Worm (Caenorhabditis elegans) whole organism, young adult: Measurements from ENCODE around the gene srx-73.

ENCODE experiments used
- B0019.2 ChIP-seq: fragments of 200-800 bp; sonication (Bioruptor generic); conservative IDR thresholded peaks from 2 replicates; pipeline ENCODE4 v1.3.6; 2022; ENCODE audit warnings: missing genetic modification reagents, missing genetic modification characterization, missing compliant biosample characterization
- B0336.3 ChIP-seq: fragments of 200-800 bp; sonication (Bioruptor generic); IDR thresholded peaks from 2 replicates; pipeline ENCODE4 v1.3.6; 2022; ENCODE audit warnings: missing genetic modification characterization, missing compliant biosample characterization
- C17E4.6 ChIP-seq: fragments of 200-800 bp; sonication (Bioruptor generic); IDR thresholded peaks from 2 replicates; pipeline ENCODE4 v1.3.6; 2022; ENCODE audit warnings: missing genetic modification reagents, missing genetic modification characterization, missing compliant biosample characterization
- D2030.7 ChIP-seq: fragments of 200-800 bp; sonication (Bioruptor generic); IDR thresholded peaks from 2 replicates; pipeline ENCODE4 v1.3.6; 2022; ENCODE audit warnings: missing genetic modification reagents, missing genetic modification characterization, missing compliant biosample characterization
- F22D6.2 ChIP-seq: sonication (generic microtip); optimal IDR thresholded peaks from 2 replicates; lab custom pipeline; 2016; ENCODE audit warnings: mild to moderate bottlenecking, missing genetic modification characterization, missing compliant biosample characterization
- F33H1.4 ChIP-seq: fragments of 200-800 bp; sonication (Bioruptor generic); IDR thresholded peaks from 2 replicates; pipeline ENCODE4 v1.3.6; 2022; ENCODE audit warnings: missing genetic modification reagents, missing genetic modification characterization, missing compliant biosample characterization
- F57A8.1 ChIP-seq: fragments of 200-800 bp; sonication (Bioruptor generic); optimal IDR thresholded peaks from 2 replicates; lab custom pipeline; 2018; ENCODE audit warnings: mild to moderate bottlenecking, missing genetic modification characterization, moderate library complexity, missing compliant biosample characterization
- F57C9.4 ChIP-seq: sonication (generic microtip); optimal IDR thresholded peaks from 2 replicates; lab custom pipeline; 2017; ENCODE audit warnings: mild to moderate bottlenecking, missing genetic modification characterization, missing compliant biosample characterization
- K11D2.4 ChIP-seq: fragments of 200-800 bp; sonication (Bioruptor generic); IDR thresholded peaks from 2 replicates; pipeline ENCODE4 v1.3.6; 2022; ENCODE audit warnings: missing genetic modification reagents, missing genetic modification characterization, missing compliant biosample characterization
- K12H6.12 ChIP-seq: fragments of 200-800 bp; sonication (Bioruptor generic); optimal IDR thresholded peaks from 2 replicates; lab custom pipeline; 2018; ENCODE audit warnings: mild to moderate bottlenecking, missing genetic modification characterization, missing compliant biosample characterization
- Y95B8A.8 ChIP-seq: fragments of 200-800 bp; sonication (Bioruptor generic); IDR thresholded peaks from 2 replicates; pipeline ENCODE4 v1.3.6; 2022; ENCODE audit warnings: missing genetic modification reagents, missing genetic modification characterization, missing compliant biosample characterization
- akir-1 ChIP-seq: fragments of 200-800 bp; sonication (Bioruptor generic); optimal IDR thresholded peaks from 2 replicates; lab custom pipeline; 2018; ENCODE audit warnings: mild to moderate bottlenecking, missing genetic modification characterization, moderate library complexity, missing compliant biosample characterization
- aptf-2 ChIP-seq: fragments of 200-800 bp; sonication (Bioruptor generic); conservative IDR thresholded peaks from 2 replicates; pipeline ENCODE4 v1.3.6; 2022; ENCODE audit warnings: missing genetic modification reagents, missing genetic modification characterization, missing compliant biosample characterization
- aptf-3 ChIP-seq: fragments of 200-800 bp; sonication (Bioruptor generic); IDR thresholded peaks from 2 replicates; pipeline ENCODE4 v1.3.6; 2022; ENCODE audit warnings: missing genetic modification characterization, missing compliant biosample characterization
- atf-7 ChIP-seq: sonication (generic microtip); optimal IDR thresholded peaks from 2 replicates; lab custom pipeline; 2017; ENCODE audit warnings: mild to moderate bottlenecking, missing genetic modification characterization, missing compliant biosample characterization
- athp-1 ChIP-seq: sonication (generic microtip); optimal IDR thresholded peaks from 2 replicates; lab custom pipeline; 2017; ENCODE audit warnings: mild to moderate bottlenecking, missing genetic modification characterization, missing compliant biosample characterization
- bed-1 ChIP-seq: fragments of 200-800 bp; sonication (Bioruptor generic); IDR thresholded peaks from 2 replicates; pipeline ENCODE4 v1.3.6; 2022; ENCODE audit warnings: missing genetic modification reagents, missing genetic modification characterization, missing compliant biosample characterization
- ccch-3 ChIP-seq: fragments of 200-800 bp; sonication (Bioruptor generic); optimal IDR thresholded peaks from 2 replicates; lab custom pipeline; 2018; ENCODE audit warnings: mild to moderate bottlenecking, missing genetic modification characterization, missing compliant biosample characterization
- ceh-91 ChIP-seq: fragments of 200-800 bp; sonication (Bioruptor generic); IDR thresholded peaks from 2 replicates; pipeline ENCODE4 v1.3.6; 2022; ENCODE audit warnings: missing genetic modification reagents, missing genetic modification characterization, missing compliant biosample characterization
- dox-1 ChIP-seq: fragments of 200-800 bp; sonication (Bioruptor generic); IDR thresholded peaks from 2 replicates; pipeline ENCODE4 v1.3.6; 2022; ENCODE audit warnings: missing genetic modification reagents, missing genetic modification characterization, missing compliant biosample characterization
- dpff-1 ChIP-seq: sonication (generic microtip); optimal IDR thresholded peaks from 2 replicates; lab custom pipeline; 2017; ENCODE audit warnings: mild to moderate bottlenecking, missing genetic modification characterization, missing compliant biosample characterization
- dpl-1 ChIP-seq: fragments of 150-350 bp; optimal IDR thresholded peaks from 2 replicates; lab custom pipeline; 2014; ENCODE audit warnings: missing biosample characterization, missing genetic modification reagents, missing genetic modification characterization
- efl-1 ChIP-seq: fragments of 150-350 bp; optimal IDR thresholded peaks from 2 replicates; lab custom pipeline; 2014; ENCODE audit warnings: missing biosample characterization, missing genetic modification reagents, missing genetic modification characterization
- egrh-3 ChIP-seq: fragments of 200-800 bp; sonication (Bioruptor generic); IDR thresholded peaks from 2 replicates; pipeline ENCODE4 v1.3.6; 2022; ENCODE audit warnings: missing genetic modification reagents, missing genetic modification characterization, missing compliant biosample characterization
- ekl-4 ChIP-seq: fragments of 200-800 bp; sonication (Bioruptor generic); IDR thresholded peaks from 2 replicates; pipeline ENCODE4 v1.3.6; 2022; ENCODE audit warnings: missing genetic modification reagents, missing genetic modification characterization, missing compliant biosample characterization
- hmg-20 ChIP-seq: fragments of 200-800 bp; sonication (Bioruptor generic); IDR thresholded peaks from 2 replicates; pipeline ENCODE4 v1.3.6; 2022; ENCODE audit warnings: missing genetic modification reagents, missing genetic modification characterization, missing compliant biosample characterization
- hsf-1 ChIP-seq: fragments of 200-800 bp; sonication (Bioruptor generic); IDR thresholded peaks from 2 replicates; pipeline ENCODE4 v1.3.6; 2022; ENCODE audit warnings: missing genetic modification reagents, missing genetic modification characterization, missing compliant biosample characterization
- lin-26 ChIP-seq: fragments of 200-800 bp; sonication (Bioruptor generic); IDR thresholded peaks from 2 replicates; pipeline ENCODE4 v1.3.6; 2022; ENCODE audit warnings: missing genetic modification reagents, missing genetic modification characterization, missing compliant biosample characterization
- madf-3 ChIP-seq: fragments of 200-800 bp; sonication (Bioruptor generic); IDR thresholded peaks from 2 replicates; pipeline ENCODE4 v1.3.6; 2022; ENCODE audit warnings: missing genetic modification reagents, missing genetic modification characterization, missing compliant biosample characterization
- madf-6 ChIP-seq: fragments of 200-800 bp; sonication (Bioruptor generic); IDR thresholded peaks from 2 replicates; pipeline ENCODE4 v1.3.6; 2022; ENCODE audit warnings: missing genetic modification reagents, missing genetic modification characterization, missing compliant biosample characterization
- mel-28 ChIP-seq: sonication (generic microtip); optimal IDR thresholded peaks from 2 replicates; lab custom pipeline; 2016; ENCODE audit warnings: borderline replicate concordance, mild to moderate bottlenecking, missing genetic modification characterization, missing compliant biosample characterization
- mes-4 ChIP-seq: sonication (generic microtip); optimal IDR thresholded peaks from 2 replicates; lab custom pipeline; 2016; ENCODE audit warnings: missing genotype, missing genetic modification characterization, missing compliant biosample characterization
- nfya-1 ChIP-seq: sonication (generic microtip); optimal IDR thresholded peaks from 2 replicates; lab custom pipeline; 2017; ENCODE audit warnings: antibody characterized with exemption, missing compliant biosample characterization, missing genetic modification characterization, borderline replicate concordance; ENCODE audit not compliant: insufficient read depth
- pbrm-1 ChIP-seq: fragments of 200-800 bp; sonication (Bioruptor generic); IDR thresholded peaks from 2 replicates; pipeline ENCODE4 v1.3.6; 2022; ENCODE audit warnings: missing genetic modification reagents, missing genetic modification characterization, missing compliant biosample characterization
- pha-4 ChIP-seq: fragments of 150-350 bp; sonication (generic microtip); optimal IDR thresholded peaks from 2 replicates; lab custom pipeline; 2014; ENCODE audit warnings: missing biosample characterization, missing genetic modification reagents, missing genetic modification characterization
- repo-1 ChIP-seq: sonication (generic microtip); optimal IDR thresholded peaks from 2 replicates; lab custom pipeline; 2017; ENCODE audit warnings: mild to moderate bottlenecking, missing genetic modification characterization, missing compliant biosample characterization
- somi-1 ChIP-seq: fragments of 200-800 bp; sonication (Bioruptor generic); optimal IDR thresholded peaks from 2 replicates; lab custom pipeline; 2018; ENCODE audit warnings: mild to moderate bottlenecking, missing genetic modification characterization, missing compliant biosample characterization
- tlf-1 ChIP-seq: fragments of 200-800 bp; sonication (Bioruptor generic); optimal IDR thresholded peaks from 2 replicates; lab custom pipeline; 2018; ENCODE audit warnings: mild to moderate bottlenecking, missing genetic modification characterization, missing compliant biosample characterization
- zim-3 ChIP-seq: sonication (generic microtip); optimal IDR thresholded peaks from 2 replicates; lab custom pipeline; 2017; ENCODE audit warnings: mild to moderate bottlenecking, missing genetic modification characterization, moderate library complexity, missing compliant biosample characterization
- ztf-25 ChIP-seq: fragments of 200-800 bp; sonication (Bioruptor generic); IDR thresholded peaks from 2 replicates; pipeline ENCODE4 v1.3.6; 2022; ENCODE audit warnings: missing genetic modification reagents, missing genetic modification characterization, missing compliant biosample characterization
- ztf-28 ChIP-seq: fragments of 200-800 bp; sonication (Bioruptor generic); IDR thresholded peaks from 2 replicates; pipeline ENCODE4 v1.3.6; 2022; ENCODE audit warnings: missing genetic modification reagents, missing genetic modification characterization, missing compliant biosample characterization

The srx-73 gene

DNA sequence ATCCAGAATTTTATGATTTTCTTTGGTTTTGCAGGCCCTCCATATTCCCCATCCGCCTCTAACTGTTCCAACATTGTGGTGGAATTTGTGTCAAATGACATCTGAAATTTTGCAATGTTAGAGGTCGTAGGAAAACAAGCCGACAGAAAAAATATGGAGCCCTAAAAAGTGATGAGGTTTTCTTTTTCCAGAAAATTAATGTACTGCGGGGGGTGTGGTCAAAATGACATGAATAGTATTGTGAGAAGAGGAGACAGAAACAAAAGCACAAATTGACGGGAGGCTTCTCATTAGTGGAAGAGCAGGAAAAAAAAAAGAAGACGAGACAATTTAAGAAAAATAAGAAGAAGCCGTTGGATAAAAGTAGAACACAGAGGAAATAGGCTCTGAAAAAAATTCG lies 34.6 kb upstream of the srx-73 start, which contains the start of gene ZC266.1:
ZC266.1 (minus strand) TSS at position 101 of the 400 bp plus-strand sequence.
- TF ChIP-seq bed-1 (GFP tag; lab: Robert Waterston, UW) (no peak), egrh-3 (GFP tag; lab: Robert Waterston, UW) (no peak), akir-1 (GFP tag; lab: Kevin White, UChicago) (no peak), hsf-1 (no peak), ekl-4 (no peak), zim-3 (no peak), ztf-28 (GFP tag; lab: Robert Waterston, UW) (no peak), dox-1 (no peak)

DNA sequence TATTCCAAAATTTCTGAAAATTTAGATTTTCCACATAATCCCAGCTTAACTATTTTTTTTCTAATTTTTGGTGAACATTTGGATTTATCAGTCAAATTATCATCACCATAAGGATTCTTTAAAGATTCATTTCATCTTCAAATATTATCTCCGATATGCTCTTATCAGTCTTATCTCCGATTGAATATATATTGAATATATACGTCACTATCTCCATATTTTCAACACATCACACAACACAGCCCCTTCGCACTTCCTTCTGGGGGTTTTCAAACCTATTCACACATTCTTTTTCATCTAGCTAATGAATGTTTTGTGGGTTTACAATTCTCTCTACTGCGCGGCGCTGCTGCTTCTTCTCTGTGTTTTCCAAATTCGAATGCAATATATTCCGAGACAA lies 33.1 kb upstream of the srx-73 start:
- TF ChIP-seq nfya-1 (tag; lab: Kevin White, UChicago) (no peak), F33H1.4 (GFP tag; lab: Robert Waterston, UW) (no peak), aptf-3 (GFP tag; lab: Robert Waterston, UW) (no peak), ztf-28 (GFP tag; lab: Robert Waterston, UW) (no peak), pha-4 (no peak), ceh-91 (GFP tag; lab: Robert Waterston, UW) (no peak), efl-1 (no peak), K11D2.4 (GFP tag; lab: Robert Waterston, UW) (no peak), ccch-3 (GFP tag; lab: Kevin White, UChicago) (no peak)

DNA sequence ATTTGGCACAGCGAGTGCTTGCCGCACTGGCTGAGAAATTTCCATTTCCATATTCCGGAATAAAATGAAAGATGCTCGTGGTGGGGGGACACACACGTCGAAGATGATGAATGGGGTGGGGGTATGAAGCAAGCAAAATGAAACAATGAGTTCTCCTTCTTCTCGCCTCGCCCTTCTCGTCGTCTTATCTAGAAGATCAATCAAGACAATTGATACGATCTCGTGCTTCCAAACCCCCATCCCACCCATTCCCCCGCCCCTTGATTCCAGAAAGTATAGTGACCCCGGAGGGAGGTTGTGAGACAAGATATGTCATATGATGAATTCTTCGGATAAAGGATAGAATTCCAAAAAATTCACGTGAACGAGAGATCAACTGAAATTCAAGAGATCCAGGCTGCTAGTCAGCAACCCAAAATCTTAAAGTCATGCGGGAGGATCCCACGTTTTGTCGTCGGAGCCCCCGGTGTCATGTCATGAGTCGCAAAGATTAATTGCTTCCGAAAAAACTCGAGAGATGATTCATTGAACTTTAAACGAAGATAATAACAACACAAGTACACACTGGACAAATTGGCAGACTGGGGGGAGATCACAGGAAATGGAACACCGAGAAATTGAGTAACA lies 29.0 kb upstream of the srx-73 start:
- TF ChIP-seq athp-1 (tag; lab: Kevin White, UChicago) (no peak), ceh-91 (GFP tag; lab: Robert Waterston, UW) (no peak), F22D6.2 (no peak), K12H6.12 (tag; lab: Kevin White, UChicago) (peak; percentile 26), dpff-1 (tag; lab: Kevin White, UChicago) (peak; percentile 16), madf-6 (GFP tag; lab: Robert Waterston, UW) (no peak)

DNA sequence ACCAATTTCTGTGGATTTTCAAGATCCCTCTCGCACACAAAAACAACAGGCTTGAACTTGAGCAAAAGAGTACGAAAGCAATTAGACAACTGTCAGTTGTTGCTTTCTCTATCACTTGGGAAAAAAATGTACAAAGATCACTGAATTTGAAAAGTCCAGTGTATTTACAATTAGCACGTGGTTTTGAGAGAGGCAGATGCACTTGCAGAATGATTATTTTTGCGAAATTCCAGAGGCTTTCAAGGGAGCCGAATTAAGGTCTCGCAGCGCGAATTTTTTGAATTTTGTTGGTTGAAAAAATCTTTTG lies 27.7 kb upstream of the srx-73 start:
- TF ChIP-seq ztf-25 (no peak), tlf-1 (no peak), lin-26 (no peak), C17E4.6 (GFP tag; lab: Robert Waterston, UW) (no peak), F57C9.4 (no peak), madf-3 (no peak), Y95B8A.8 (GFP tag; lab: Robert Waterston, UW) (no peak), mel-28 (tag; lab: Kevin White, UChicago) (no peak), somi-1 (GFP tag; lab: Kevin White, UChicago) (no peak)

DNA sequence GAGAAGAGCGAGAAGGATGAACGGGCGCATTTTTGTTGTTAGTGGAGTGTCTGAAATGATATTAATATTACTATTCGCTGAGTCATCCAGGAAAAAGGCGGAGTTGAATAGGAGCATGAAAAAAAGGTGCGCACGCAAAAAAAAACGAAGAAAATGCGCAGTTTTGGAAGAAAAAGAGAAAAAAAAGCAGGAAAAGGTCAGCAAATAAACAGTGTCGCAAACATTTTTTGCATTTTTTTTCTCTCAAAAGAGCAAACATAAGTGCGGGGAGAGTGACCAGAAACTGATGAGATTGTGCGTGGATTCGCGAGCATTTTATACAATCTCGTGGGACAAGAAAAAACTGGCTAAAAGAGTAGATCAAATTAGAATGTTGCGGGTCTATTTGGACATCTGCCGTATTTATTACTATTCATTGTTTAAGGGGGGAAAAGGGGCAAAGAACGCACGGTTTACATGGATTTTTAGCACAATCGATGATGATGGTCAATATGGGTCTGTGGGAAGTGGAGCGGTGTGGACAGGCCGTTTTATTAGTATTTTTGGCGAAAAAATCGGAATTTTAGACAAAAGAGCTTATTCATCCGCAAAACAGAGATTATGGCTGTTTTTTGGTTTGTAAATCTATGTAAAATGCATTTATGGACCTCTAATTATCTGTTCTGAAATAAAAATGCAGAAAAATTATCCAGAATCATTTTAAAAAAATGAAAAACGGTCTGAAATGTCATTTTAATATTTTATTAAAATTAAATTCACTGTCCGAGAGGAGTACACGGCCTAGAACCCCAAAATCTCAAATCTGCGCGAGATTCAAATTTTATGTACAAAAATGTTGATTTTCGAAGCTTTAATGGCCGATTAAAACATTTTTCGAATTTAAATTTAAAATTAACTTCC lies 27.1 kb upstream of the srx-73 start, which contains the start of gene cpg-8:
cpg-8 (minus strand) TSS at position 51 of the 900 bp plus-strand sequence.
- TF ChIP-seq dpl-1 (GFP tag; lab: Kevin White, UChicago) = peak; percentile 17
- TF ChIP-seq madf-6 (GFP tag; lab: Robert Waterston, UW) = peak; percentile 76
- TF ChIP-seq B0019.2 (GFP tag; lab: Robert Waterston, UW) = no peak
- TF ChIP-seq B0336.3 (GFP tag; lab: Robert Waterston, UW) = peak; percentile 15; the same call in 1 of the 2 replicates
- peak; percentile 52; the same call in 1 of the 2 replicates for TF ChIP-seq aptf-2 (GFP tag; lab: Robert Waterston, UW)
- no peak for TF ChIP-seq mes-4 (tag; lab: Kevin White, UChicago)
- TF ChIP-seq hmg-20 (GFP tag; lab: Robert Waterston, UW) = no peak
- TF ChIP-seq K11D2.4 (GFP tag; lab: Robert Waterston, UW) = no peak
- peak; percentile 36; the same call in 1 of the 2 replicates for TF ChIP-seq D2030.7 (GFP tag; lab: Robert Waterston, UW)
- TF ChIP-seq atf-7 (tag; lab: Kevin White, UChicago) = no peak
- no peak for TF ChIP-seq athp-1 (tag; lab: Kevin White, UChicago)
- no peak for TF ChIP-seq ztf-25
- 0 out of 2 replicates have a peak, but pooled peaks have one; percentile 61 for TF ChIP-seq ztf-28 (GFP tag; lab: Robert Waterston, UW)
- no peak for TF ChIP-seq pbrm-1 (GFP tag; lab: Robert Waterston, UW)
- no peak for TF ChIP-seq repo-1
- no peak for TF ChIP-seq F57A8.1 (GFP tag; lab: Kevin White, UChicago)
